Fruit fly (Drosophila melanogaster): ENCODE results near the gene Jhbp6.

Gene Jhbp6

dm6 chr3L:22669275-22670006, at the start of gene Jhbp6:
Jhbp6 (plus strand) TSS chr3L:22669956.
- no peak for TF ChIP-seq CG3919 (GFP tag; optimal IDR thresholded peaks at IDR 0.05)
- TF ChIP-seq svp (GFP tag), result peak; percentile 45
- peak; percentile 59 for TF ChIP-seq fkh (GFP tag; optimal IDR thresholded peaks at IDR 0.05)

- TF ChIP-seq Eip78C (GFP tag) (no peak), vri (GFP tag; optimal IDR thresholded peaks at IDR 0.05) (no peak), CG6808 (GFP tag; optimal IDR thresholded peaks at IDR 0.05) (no peak), net (GFP tag; optimal IDR thresholded peaks at IDR 0.05) (no peak), Ets21C (GFP tag; optimal IDR thresholded peaks at IDR 0.05) (no peak), CG6163 (GFP tag; IDR thresholded peaks at IDR 0.05) (no peak), CG32006 (GFP tag; optimal IDR thresholded peaks at IDR 0.05) (no peak), cyc (GFP tag; optimal IDR thresholded peaks at IDR 0.05) (no peak), CG11762 (GFP tag; optimal IDR thresholded peaks at IDR 0.05; ENCODE audit: insufficient read depth) (no peak), Eip75B (GFP tag; optimal IDR thresholded peaks at IDR 0.05) (no peak)
Observed at dm6 chr3L:22634111-22634510, 35.6 kb upstream of the Jhbp6 start.

dm6 chr3L:22637866-22638534, 31.8 kb upstream of the Jhbp6 start, which contains the start of gene CG14459:
CG14459 (minus strand) TSS chr3L:22637916.
- TF ChIP-seq esn (GFP tag; optimal IDR thresholded peaks at IDR 0.05), result no peak
- no peak for TF ChIP-seq CG6854 (GFP tag; optimal IDR thresholded peaks at IDR 0.05)
- TF ChIP-seq CG15336 (GFP tag; IDR thresholded peaks at IDR 0.05), result no peak
- no peak for TF ChIP-seq Hr38 (GFP tag; optimal IDR thresholded peaks at IDR 0.05)
- TF ChIP-seq CG3032 (tag; optimal IDR thresholded peaks at IDR 0.05), result no peak
- TF ChIP-seq Sox14 (GFP tag; optimal IDR thresholded peaks at IDR 0.05), result no peak
- TF ChIP-seq acj6 (GFP tag; optimal IDR thresholded peaks at IDR 0.05), result no peak
- TF ChIP-seq CG6276 (GFP tag; optimal IDR thresholded peaks at IDR 0.05), result no peak
- TF ChIP-seq CG6792 (GFP tag; optimal IDR thresholded peaks at IDR 0.05), result no peak
- no peak for TF ChIP-seq Hr4 (GFP tag; optimal IDR thresholded peaks at IDR 0.05)
- TF ChIP-seq fkh (GFP tag; optimal IDR thresholded peaks at IDR 0.05), result no peak
- no peak for TF ChIP-seq CG3919 (GFP tag; optimal IDR thresholded peaks at IDR 0.05)

dm6 chr3L:22642276-22642900, 27.4 kb upstream of the Jhbp6 start:
- no peak for TF ChIP-seq CG3919 (GFP tag; optimal IDR thresholded peaks at IDR 0.05)

dm6 chr3L:22645327-22645726, 24.4 kb upstream of the Jhbp6 start, which contains the start of gene CG33766:
CG33766 (plus strand) TSS chr3L:22645627.
- TF ChIP-seq lz (GFP tag; optimal IDR thresholded peaks at IDR 0.05), result no peak
- no peak for TF ChIP-seq Eip75B (GFP tag; optimal IDR thresholded peaks at IDR 0.05)
- no peak for TF ChIP-seq CG8319 (GFP tag; optimal IDR thresholded peaks at IDR 0.05)
- no peak for TF ChIP-seq OdsH (GFP tag; optimal IDR thresholded peaks at IDR 0.05)
- no peak for TF ChIP-seq CG1621 (tag; optimal IDR thresholded peaks at IDR 0.05)
- TF ChIP-seq dsx (GFP tag; optimal IDR thresholded peaks at IDR 0.05; ENCODE audit: poor library complexity, severe bottlenecking), result no peak
- no peak for TF ChIP-seq Eip78C (GFP tag)
- TF ChIP-seq Eip93F (GFP tag; optimal IDR thresholded peaks at IDR 0.05), result no peak
- no peak for TF ChIP-seq CG6276 (GFP tag; optimal IDR thresholded peaks at IDR 0.05)
- TF ChIP-seq CG11762 (GFP tag; optimal IDR thresholded peaks at IDR 0.05; ENCODE audit: insufficient read depth), result no peak
- no peak for TF ChIP-seq Sox102F (GFP tag; optimal IDR thresholded peaks at IDR 0.05)
- no peak for TF ChIP-seq Ets96B (tag; optimal IDR thresholded peaks at IDR 0.05)
- TF ChIP-seq CG11902 (GFP tag; optimal IDR thresholded peaks at IDR 0.05), result no peak
- TF ChIP-seq fd59A (GFP tag; optimal IDR thresholded peaks at IDR 0.05), result no peak
- no peak for TF ChIP-seq CG16779 (tag; optimal IDR thresholded peaks at IDR 0.05)

All from whole organism, prepupa.